Fruit fly (Drosophila melanogaster) whole organism, prepupa: ENCODE measurements around the gene Fie.

Experiments
- CG10631 ChIP-seq: fragments of 200-800 bp; sonication (Bioruptor generic); optimal IDR thresholded peaks from 2 replicates; lab custom pipeline; 2016; ENCODE audit warnings: missing biosample characterization, missing genetic modification characterization
- CG15336 ChIP-seq: fragments of 200-800 bp; sonication (Bioruptor generic); IDR thresholded peaks from 2 replicates; pipeline ENCODE4 v1.3.6; 2022; ENCODE audit warnings: missing biosample characterization, missing genetic modification characterization
- CG1621 ChIP-seq: fragments of 200-800 bp; sonication (Bioruptor generic); optimal IDR thresholded peaks from 3 replicates; lab custom pipeline; 2018; ENCODE audit warnings: missing biosample characterization, mild to moderate bottlenecking, missing genetic modification characterization
- CG32006 ChIP-seq: fragments of 200-800 bp; sonication (Bioruptor generic); optimal IDR thresholded peaks from 3 replicates; lab custom pipeline; 2017; ENCODE audit warnings: missing biosample characterization, mild to moderate bottlenecking, missing genetic modification characterization
- CG4318 ChIP-seq: fragments of 200-800 bp; sonication (Bioruptor generic); optimal IDR thresholded peaks from 3 replicates; lab custom pipeline; 2017; ENCODE audit warnings: missing biosample characterization, mild to moderate bottlenecking, missing genetic modification characterization
- CG6163 ChIP-seq: fragments of 200-800 bp; sonication (Bioruptor generic); IDR thresholded peaks from 3 replicates; pipeline ENCODE4 v1.3.6; 2022; ENCODE audit warnings: missing biosample characterization, missing genetic modification characterization
- CG6808 ChIP-seq: fragments of 200-800 bp; sonication (Bioruptor generic); optimal IDR thresholded peaks from 3 replicates; lab custom pipeline; 2017; ENCODE audit warnings: missing biosample characterization, missing genetic modification characterization, mild to moderate bottlenecking, moderate library complexity, missing genetic modification reagents
- CG6854 ChIP-seq: fragments of 200-800 bp; sonication (Bioruptor generic); optimal IDR thresholded peaks from 2 replicates; lab custom pipeline; 2017; ENCODE audit warnings: missing biosample characterization, mild to moderate bottlenecking, missing genetic modification characterization
- CG8119 ChIP-seq: fragments of 200-800 bp; sonication (Bioruptor generic); IDR thresholded peaks from 3 replicates; pipeline ENCODE4 v1.3.6; 2022; ENCODE audit warnings: missing biosample characterization, missing genetic modification characterization
- Eip78C ChIP-seq: fragments of 200-800 bp; sonication (Bioruptor generic); peaks from one replicate; lab custom pipeline; 2016; ENCODE audit warnings: missing biosample characterization, missing genetic modification characterization
- Ets21C ChIP-seq: fragments of 200-800 bp; sonication (Bioruptor generic); optimal IDR thresholded peaks from 3 replicates; lab custom pipeline; 2016; ENCODE audit warnings: missing biosample characterization, missing genetic modification characterization
- Ets96B ChIP-seq: fragments of 200-800 bp; optimal IDR thresholded peaks from 2 replicates; lab custom pipeline; 2019; ENCODE audit warnings: missing biosample characterization, mild to moderate bottlenecking, missing genetic modification characterization, moderate library complexity
- Gug ChIP-seq: fragments of 200-800 bp; sonication (Bioruptor generic); IDR thresholded peaks from 2 replicates; pipeline ENCODE4 v1.3.6; 2022; ENCODE audit warnings: missing biosample characterization, missing genetic modification characterization
- Hr39 ChIP-seq: fragments of 200-800 bp; sonication (Bioruptor generic); optimal IDR thresholded peaks from 2 replicates; lab custom pipeline; 2016; ENCODE audit warnings: missing biosample characterization, missing genetic modification characterization
- Lpt ChIP-seq: fragments of 200-800 bp; sonication (Bioruptor generic); optimal IDR thresholded peaks from 3 replicates; lab custom pipeline; 2016; ENCODE audit warnings: missing biosample characterization, missing genetic modification characterization
- Met ChIP-seq: fragments of 200-800 bp; sonication (Bioruptor generic); optimal IDR thresholded peaks from 3 replicates; lab custom pipeline; 2016; ENCODE audit warnings: missing biosample characterization, missing genetic modification characterization
- OdsH ChIP-seq: fragments of 200-800 bp; sonication (Bioruptor generic); optimal IDR thresholded peaks from 3 replicates; lab custom pipeline; 2016; ENCODE audit warnings: missing biosample characterization, missing genetic modification characterization
- Sox15 ChIP-seq: fragments of 200-800 bp; sonication (Bioruptor generic); optimal IDR thresholded peaks from 3 replicates; lab custom pipeline; 2016; ENCODE audit warnings: missing biosample characterization, missing genetic modification characterization
- acj6 ChIP-seq: fragments of 200-800 bp; sonication (Bioruptor generic); optimal IDR thresholded peaks from 3 replicates; lab custom pipeline; 2016; ENCODE audit warnings: missing biosample characterization, missing genetic modification characterization
- cyc ChIP-seq: fragments of 200-800 bp; sonication (Bioruptor generic); optimal IDR thresholded peaks from 3 replicates; lab custom pipeline; 2016; ENCODE audit warnings: missing biosample characterization, missing genetic modification characterization
- dac ChIP-seq: fragments of 200-800 bp; sonication (Bioruptor generic); optimal IDR thresholded peaks from 2 replicates; lab custom pipeline; 2017; ENCODE audit warnings: missing biosample characterization, mild to moderate bottlenecking, missing genetic modification characterization
- esn ChIP-seq: fragments of 200-800 bp; sonication (Bioruptor generic); optimal IDR thresholded peaks from 2 replicates; lab custom pipeline; 2016; ENCODE audit warnings: missing biosample characterization, mild to moderate bottlenecking, missing genetic modification characterization, moderate library complexity
- fd85E ChIP-seq: fragments of 200-800 bp; sonication (Bioruptor generic); optimal IDR thresholded peaks from 3 replicates; lab custom pipeline; 2016; ENCODE audit warnings: missing biosample characterization, missing genetic modification characterization
- fkh ChIP-seq: fragments of 200-800 bp; sonication (Bioruptor generic); optimal IDR thresholded peaks from 3 replicates; lab custom pipeline; 2017; ENCODE audit warnings: missing biosample characterization, mild to moderate bottlenecking, missing genetic modification characterization, moderate library complexity
- spab ChIP-seq: fragments of 200-800 bp; sonication (Bioruptor generic); optimal IDR thresholded peaks from 2 replicates; lab custom pipeline; 2017; ENCODE audit warnings: missing biosample characterization, mild to moderate bottlenecking, missing genetic modification characterization, missing genetic modification reagents
- ss ChIP-seq, 2 experiments: fragments of 200-800 bp; sonication (Bioruptor generic); optimal IDR thresholded peaks; 2 replicates in 1 of 2; 3 replicates in 1 of 2; lab custom pipeline; 2017 to 2018; ENCODE audit warnings: mild to moderate bottlenecking in 2 of 2, missing biosample characterization in 2 of 2, missing genetic modification characterization in 2 of 2, moderate library complexity in 1 of 2
- svp ChIP-seq: fragments of 200-800 bp; sonication (Bioruptor generic); peaks from one replicate; lab custom pipeline; 2016; ENCODE audit warnings: missing biosample characterization, missing genetic modification characterization
- vri ChIP-seq: fragments of 200-800 bp; sonication (Bioruptor generic); optimal IDR thresholded peaks from 3 replicates; lab custom pipeline; 2016; ENCODE audit warnings: missing biosample characterization, mild to moderate bottlenecking, missing genetic modification characterization

Gene Fie

dm6 chr3L:3928205-3928942 lies 36.0 kb downstream of the Fie start (continued):
- TF ChIP-seq CG1621 (peak; percentile 57), cyc (GFP tag; lab: Kevin White, UChicago) (peak; percentile 89), CG10631 (GFP tag; lab: Kevin White, UChicago) (peak; percentile 68), CG15336 (peak; percentile 78), acj6 (peak; percentile 87), CG4318 (peak; percentile 55), CG6163 (GFP tag; lab: Robert Waterston, UW) (peak; percentile 90), CG32006 (GFP tag; lab: Kevin White, UChicago) (peak; percentile 75), Ets96B (tag; lab: Kevin White, UChicago) (peak; percentile 55), Ets21C (GFP tag; lab: Kevin White, UChicago) (peak; percentile 81)

- TF ChIP-seq esn (GFP tag; lab: Kevin White, UChicago) = no peak
- TF ChIP-seq Lpt (GFP tag; lab: Kevin White, UChicago) = no peak
- TF ChIP-seq Eip78C (GFP tag; lab: Kevin White, UChicago) = peak; percentile 24
- TF ChIP-seq CG6808 = no peak
- TF ChIP-seq fd85E = no peak
- peak; percentile 85 for TF ChIP-seq vri (GFP tag; lab: Kevin White, UChicago)
- no peak for TF ChIP-seq Sox15 (GFP tag; lab: Kevin White, UChicago)
- no peak for TF ChIP-seq OdsH (GFP tag; lab: Kevin White, UChicago)
Observed at dm6 chr3L:3928943-3929785, 36.8 kb downstream of the Fie start.

dm6 chr3L:3929968-3930767 lies 37.8 kb downstream of the Fie start:
- TF ChIP-seq svp (GFP tag; lab: Kevin White, UChicago) (peak; percentile 13), vri (GFP tag; lab: Kevin White, UChicago) (peak; percentile 38), CG15336 (no peak), spab (GFP tag; lab: Kevin White, UChicago) (no peak), Hr39 (GFP tag; lab: Kevin White, UChicago) (no peak)

- TF ChIP-seq CG8119 (GFP tag; lab: Robert Waterston, UW) (peak; percentile 14; the same call in 1 of the 3 replicates), spab (GFP tag; lab: Kevin White, UChicago) (no peak), fkh (peak; percentile 45), ss (GFP tag; optimal IDR thresholded peaks at IDR 0.05; lab: Kevin White, UChicago) (no peak)
Observed at dm6 chr3L:3930930-3931329, 38.6 kb downstream of the Fie start.

- no peak for TF ChIP-seq dac (GFP tag; lab: Kevin White, UChicago)
- no peak for TF ChIP-seq Hr39 (GFP tag; lab: Kevin White, UChicago)
- TF ChIP-seq svp (GFP tag; lab: Kevin White, UChicago) = no peak
- no peak for TF ChIP-seq CG10631 (GFP tag; lab: Kevin White, UChicago)
- TF ChIP-seq spab (GFP tag; lab: Kevin White, UChicago) = no peak
- no peak for TF ChIP-seq Gug (GFP tag; lab: Robert Waterston, UW)
- TF ChIP-seq fkh = peak; percentile 51
- TF ChIP-seq Met (GFP tag; lab: Kevin White, UChicago) = no peak
- no peak for TF ChIP-seq CG6854 (GFP tag; lab: Kevin White, UChicago)
Observed at dm6 chr3L:3931778-3932177, 39.4 kb downstream of the Fie start.
